Worm (Caenorhabditis elegans) whole organism, L2 larva: ENCODE data around the gene zak-1.
A peak's percentile ranks its signal among the peaks of the same experiment; 100 is the strongest.

Source experiments
- C34F6.9 ChIP-seq: fragments of 150-350 bp; optimal IDR thresholded peaks from 2 replicates; lab custom pipeline; 2014; ENCODE audit warnings: missing biosample characterization, missing genetic modification characterization
- F13H6.1 ChIP-seq: sonication (generic microtip); optimal IDR thresholded peaks from 2 replicates; lab custom pipeline; 2016; ENCODE audit warnings: missing genetic modification characterization, missing compliant biosample characterization
- R02D3.7 ChIP-seq: fragments of 150-350 bp; optimal IDR thresholded peaks from 2 replicates; lab custom pipeline; 2014; ENCODE audit warnings: missing biosample characterization, missing genetic modification characterization
- Y55F3AM.14 ChIP-seq: fragments of 200-800 bp; sonication (Bioruptor generic); optimal IDR thresholded peaks from 2 replicates; lab custom pipeline; 2018; ENCODE audit warnings: mild to moderate bottlenecking, missing genetic modification characterization, missing compliant biosample characterization
- alr-1 ChIP-seq: fragments of 150-350 bp; optimal IDR thresholded peaks from 2 replicates; lab custom pipeline; 2014; ENCODE audit warnings: missing biosample characterization, missing genetic modification characterization
- ama-1 ChIP-seq: fragments of 150-350 bp; optimal IDR thresholded peaks from 2 replicates; lab custom pipeline; 2018; ENCODE audit warnings: inconsistent platforms
- ceh-16 ChIP-seq: fragments of 150-350 bp; optimal IDR thresholded peaks from 2 replicates; lab custom pipeline; 2014; ENCODE audit warnings: missing biosample characterization, missing genetic modification characterization
- ceh-82 ChIP-seq: fragments of 150-350 bp; optimal IDR thresholded peaks from 2 replicates; lab custom pipeline; 2014; ENCODE audit warnings: missing biosample characterization, missing genetic modification characterization
- crh-2 ChIP-seq: sonication (generic microtip); optimal IDR thresholded peaks from 2 replicates; lab custom pipeline; 2017; ENCODE audit warnings: missing biosample characterization, missing genetic modification characterization
- dmd-4 ChIP-seq: sonication (generic microtip); optimal IDR thresholded peaks from 2 replicates; lab custom pipeline; 2017; ENCODE audit warnings: missing biosample characterization, missing genetic modification characterization
- egl-27 ChIP-seq: sonication (generic microtip); optimal IDR thresholded peaks from 3 replicates; lab custom pipeline; 2017; ENCODE audit warnings: missing biosample characterization, missing genetic modification reagents, missing genetic modification characterization
- elt-1 ChIP-seq: fragments of 150-350 bp; optimal IDR thresholded peaks from 2 replicates; lab custom pipeline; 2014; ENCODE audit warnings: missing biosample characterization, missing genetic modification characterization
- fos-1 ChIP-seq: fragments of 150-350 bp; optimal IDR thresholded peaks from 2 replicates; lab custom pipeline; 2014; ENCODE audit warnings: missing biosample characterization, missing genetic modification characterization
- gmeb-1 ChIP-seq: fragments of 150-350 bp; optimal IDR thresholded peaks from 2 replicates; lab custom pipeline; 2014; ENCODE audit warnings: missing biosample characterization, missing genetic modification characterization
- lin-11 ChIP-seq: fragments of 150-350 bp; sonication (generic microtip); optimal IDR thresholded peaks from 2 replicates; lab custom pipeline; 2014; ENCODE audit warnings: missing biosample characterization, missing genetic modification characterization, inconsistent platforms, mixed read lengths
- lin-13 ChIP-seq: fragments of 150-350 bp; optimal IDR thresholded peaks from 2 replicates; lab custom pipeline; 2014; ENCODE audit warnings: missing biosample characterization, missing genetic modification reagents, missing genetic modification characterization
- lsy-2 ChIP-seq, 2 experiments: fragments of 150-350 bp in 1 of 2; sonication (generic microtip) in 1 of 2; optimal IDR thresholded peaks; 2 replicates each; lab custom pipeline; 2014 to 2017; ENCODE audit warnings: missing biosample characterization in 2 of 2, missing genetic modification characterization in 2 of 2
- mab-5 ChIP-seq: fragments of 150-350 bp; optimal IDR thresholded peaks from 2 replicates; lab custom pipeline; 2014; ENCODE audit warnings: missing biosample characterization, missing genetic modification characterization
- mdl-1 ChIP-seq, 2 experiments: fragments of 150-350 bp in 1 of 2; sonication (generic microtip) in 1 of 2; optimal IDR thresholded peaks; 2 replicates each; lab custom pipeline; 2017; ENCODE audit warnings: missing biosample characterization in 2 of 2, missing genetic modification characterization in 2 of 2
- nhr-11 ChIP-seq: fragments of 150-350 bp; optimal IDR thresholded peaks from 2 replicates; lab custom pipeline; 2014; ENCODE audit warnings: missing biosample characterization, missing genetic modification characterization
- nhr-12 ChIP-seq: fragments of 150-350 bp; optimal IDR thresholded peaks from 2 replicates; lab custom pipeline; 2014; ENCODE audit warnings: missing biosample characterization, missing genetic modification characterization
- nhr-129 ChIP-seq: fragments of 150-350 bp; optimal IDR thresholded peaks from 2 replicates; lab custom pipeline; 2014; ENCODE audit warnings: missing biosample characterization, missing genetic modification characterization
- nhr-21 ChIP-seq: fragments of 150-350 bp; optimal IDR thresholded peaks from 2 replicates; lab custom pipeline; 2014; ENCODE audit warnings: missing biosample characterization, missing genetic modification characterization
- nhr-23 ChIP-seq: fragments of 150-350 bp; optimal IDR thresholded peaks from 2 replicates; lab custom pipeline; 2014; ENCODE audit warnings: missing biosample characterization, missing genetic modification reagents, missing genetic modification characterization
- nhr-25 ChIP-seq: fragments of 150-350 bp; sonication (generic microtip); optimal IDR thresholded peaks from 3 replicates; lab custom pipeline; 2014; ENCODE audit warnings: missing biosample characterization, missing genetic modification characterization
- nhr-77 ChIP-seq: fragments of 150-350 bp; optimal IDR thresholded peaks from 2 replicates; lab custom pipeline; 2014; ENCODE audit warnings: missing biosample characterization, missing genetic modification characterization
- peb-1 ChIP-seq: fragments of 150-350 bp; optimal IDR thresholded peaks from 2 replicates; lab custom pipeline; 2014; ENCODE audit warnings: missing biosample characterization, missing genetic modification characterization
- sem-4 ChIP-seq: fragments of 150-350 bp; optimal IDR thresholded peaks from 2 replicates; lab custom pipeline; 2014; ENCODE audit warnings: missing biosample characterization, missing genetic modification reagents, missing genetic modification characterization
- skn-1 ChIP-seq: sonication (generic microtip); optimal IDR thresholded peaks from 2 replicates; lab custom pipeline; 2017; ENCODE audit warnings: missing biosample characterization, missing genetic modification characterization
- sma-3 ChIP-seq: sonication (generic microtip); optimal IDR thresholded peaks from 2 replicates; lab custom pipeline; 2016; ENCODE audit warnings: missing genetic modification reagents, missing genetic modification characterization, missing compliant biosample characterization
- sma-9 ChIP-seq, 2 experiments: fragments of 150-350 bp in 1 of 2; sonication (generic microtip) in 1 of 2; optimal IDR thresholded peaks; 2 replicates each; lab custom pipeline; 2014 to 2016; ENCODE audit warnings: missing genetic modification characterization in 2 of 2, mild to moderate bottlenecking in 1 of 2, missing biosample characterization in 1 of 2, missing compliant biosample characterization in 1 of 2, missing genetic modification reagents in 1 of 2, moderate library complexity in 1 of 2
- snpc-4 ChIP-seq: fragments of 150-350 bp; optimal IDR thresholded peaks from 2 replicates; lab custom pipeline; 2014; ENCODE audit warnings: missing biosample characterization, missing genetic modification characterization
- unc-55 ChIP-seq: fragments of 150-350 bp; sonication (generic microtip); optimal IDR thresholded peaks from 3 replicates; lab custom pipeline; 2014; ENCODE audit warnings: missing biosample characterization, missing genetic modification reagents, missing genetic modification characterization
- zag-1 ChIP-seq: fragments of 150-350 bp; optimal IDR thresholded peaks from 2 replicates; lab custom pipeline; 2014; ENCODE audit warnings: missing biosample characterization, missing genetic modification characterization
- ztf-1 ChIP-seq: fragments of 200-800 bp; sonication (Bioruptor generic); conservative IDR thresholded peaks from 2 replicates; pipeline ENCODE4 v1.3.6; 2022; ENCODE audit warnings: missing genetic modification characterization, missing compliant biosample characterization
- ztf-4 ChIP-seq: fragments of 150-350 bp; optimal IDR thresholded peaks from 2 replicates; lab custom pipeline; 2014; ENCODE audit warnings: missing biosample characterization, missing genetic modification characterization

Gene zak-1

ce11 chrIII:6888497-6888896 lies 31.9 kb upstream of the zak-1 start:
- no peak for TF ChIP-seq ceh-82 (tag; lab: Kevin White, UChicago)
- TF ChIP-seq ztf-1 (GFP tag; lab: Robert Waterston, UW): no peak
- TF ChIP-seq dmd-4 (tag; lab: Kevin White, UChicago): no peak
- TF ChIP-seq unc-55 (GFP tag; lab: Kevin White, UChicago): peak; percentile 21
- TF ChIP-seq lsy-2 (tag; optimal IDR thresholded peaks at IDR 0.05; lab: Kevin White, UChicago): peak in 1 of 2 experiments; percentile 46
- TF ChIP-seq nhr-11 (tag; lab: Kevin White, UChicago): no peak
- no peak for TF ChIP-seq nhr-23 (tag; lab: Kevin White, UChicago)
- TF ChIP-seq C34F6.9: peak; percentile 4
- TF ChIP-seq sma-9 (GFP tag; optimal IDR thresholded peaks at IDR 0.05; lab: Kevin White, UChicago): peak; percentile 32
- TF ChIP-seq sma-9 (tag; optimal IDR thresholded peaks at IDR 0.05; lab: Kevin White, UChicago): no peak
- no peak for TF ChIP-seq egl-27 (tag; lab: Kevin White, UChicago)
- no peak for TF ChIP-seq mab-5 (tag; lab: Kevin White, UChicago)
- TF ChIP-seq lin-13: peak; percentile 26
- no peak for TF ChIP-seq nhr-12 (tag; lab: Kevin White, UChicago)
- TF ChIP-seq crh-2 (tag; lab: Kevin White, UChicago): peak; percentile 40
- TF ChIP-seq sma-3 (GFP tag; lab: Kevin White, UChicago): peak; percentile 25
- TF ChIP-seq nhr-21 (tag; lab: Kevin White, UChicago): peak; percentile 49
- TF ChIP-seq Y55F3AM.14: no peak

- peak; percentile 19 for TF ChIP-seq nhr-11 (tag; lab: Kevin White, UChicago)
- TF ChIP-seq peb-1: no peak
- TF ChIP-seq ceh-82 (tag; lab: Kevin White, UChicago): no peak
- TF ChIP-seq ama-1 (lab: Kevin White, UChicago): no peak
- TF ChIP-seq nhr-21 (tag; lab: Kevin White, UChicago): peak; percentile 2
- TF ChIP-seq elt-1 (tag; lab: Kevin White, UChicago): no peak
- TF ChIP-seq mdl-1 (tag; optimal IDR thresholded peaks at IDR 0.05; lab: Kevin White, UChicago): peak in 1 of 2 experiments; percentile 48
- peak; percentile 38 for TF ChIP-seq fos-1 (tag; lab: Kevin White, UChicago)
- TF ChIP-seq R02D3.7 (tag; lab: Kevin White, UChicago): no peak
- peak; percentile 76 for TF ChIP-seq sma-9 (GFP tag; optimal IDR thresholded peaks at IDR 0.05; lab: Kevin White, UChicago)
- no peak for TF ChIP-seq sma-9 (tag; optimal IDR thresholded peaks at IDR 0.05; lab: Kevin White, UChicago)
- TF ChIP-seq lsy-2 (tag; optimal IDR thresholded peaks at IDR 0.05; lab: Kevin White, UChicago): peak; percentile 56 to 74
- TF ChIP-seq alr-1 (tag; lab: Kevin White, UChicago): no peak
- TF ChIP-seq sem-4 (tag; lab: Kevin White, UChicago): no peak
- peak; percentile 37 for TF ChIP-seq egl-27 (tag; lab: Kevin White, UChicago)
- peak; percentile 7 for TF ChIP-seq zag-1
- peak; percentile 52 for TF ChIP-seq lin-13
- no peak for TF ChIP-seq Y55F3AM.14
- TF ChIP-seq crh-2 (tag; lab: Kevin White, UChicago): peak; percentile 68
- peak; percentile 50 for TF ChIP-seq lin-11
- TF ChIP-seq ztf-4 (tag; lab: Kevin White, UChicago): peak; percentile 40
- peak; percentile 73 for TF ChIP-seq unc-55 (GFP tag; lab: Kevin White, UChicago)
- TF ChIP-seq nhr-129 (tag; lab: Kevin White, UChicago): peak; percentile 93
- peak; percentile 61 for TF ChIP-seq gmeb-1 (tag; lab: Kevin White, UChicago)
- TF ChIP-seq F13H6.1 (tag; lab: Kevin White, UChicago): peak; percentile 42
- peak; percentile 65 for TF ChIP-seq C34F6.9
These were observed 31.0 kb upstream of the zak-1 start for ce11 chrIII:6887574-6887973.

ce11 chrIII:6885889-6886288 lies 29.3 kb upstream of the zak-1 start:
- TF ChIP-seq nhr-77 (tag; lab: Kevin White, UChicago): no peak
- no peak for TF ChIP-seq nhr-25 (tag; lab: Kevin White, UChicago)
- no peak for TF ChIP-seq ceh-16 (tag; lab: Kevin White, UChicago)
- no peak for TF ChIP-seq R02D3.7 (tag; lab: Kevin White, UChicago)
- TF ChIP-seq ztf-4 (tag; lab: Kevin White, UChicago): no peak
- TF ChIP-seq ztf-1 (GFP tag; lab: Robert Waterston, UW): no peak
- TF ChIP-seq skn-1 (tag; lab: Kevin White, UChicago): no peak
- no peak for TF ChIP-seq fos-1 (tag; lab: Kevin White, UChicago)
- TF ChIP-seq egl-27 (tag; lab: Kevin White, UChicago): no peak
- no peak for TF ChIP-seq snpc-4 (tag; lab: Kevin White, UChicago)
